Fruit fly (Drosophila melanogaster): ENCODE data around the gene Arl8.

DNA sequence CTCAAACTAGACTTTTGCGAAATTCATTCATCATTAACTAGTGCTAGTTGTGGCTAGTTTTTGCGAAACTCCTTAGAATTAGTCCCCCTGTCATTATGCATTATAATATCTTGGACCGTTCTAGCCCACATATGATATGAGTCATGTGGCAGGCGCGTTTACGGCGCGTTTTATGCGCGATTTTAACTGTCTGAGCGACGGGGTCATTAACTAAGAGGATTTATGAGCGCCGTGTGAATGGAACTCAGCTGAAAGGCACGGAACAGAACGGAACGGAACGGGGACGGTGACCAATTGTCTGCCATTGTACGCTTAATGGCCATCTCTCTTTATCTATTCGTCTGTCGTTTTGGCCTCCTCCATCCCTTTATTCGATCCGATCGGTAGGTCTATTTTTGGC lies 8.3 kb upstream of the Arl8 start:
- TF ChIP-seq usp (GFP tag; optimal IDR thresholded peaks at IDR 0.05): no peak
- no peak for TF ChIP-seq EcR (GFP tag; optimal IDR thresholded peaks at IDR 0.05)
- no peak for TF ChIP-seq pan (optimal IDR thresholded peaks at IDR 0.05)
- TF ChIP-seq Dll (optimal IDR thresholded peaks at IDR 0.05): no peak
